Worm (Caenorhabditis elegans) whole organism, midembryonic: ENCODE measurements around the gene Y22D7AL.15.
A peak's percentile ranks its signal among the peaks of the same experiment; 100 is the strongest.

ENCODE experiments used
- T22C8.4 ChIP-seq: fragments of 200-800 bp; sonication (Bioruptor generic); IDR thresholded peaks from 2 replicates; pipeline ENCODE4 v1.3.6; 2022; ENCODE audit warnings: missing genetic modification characterization, missing compliant biosample characterization
- cog-1 ChIP-seq: sonication (generic microtip); optimal IDR thresholded peaks from 2 replicates; lab custom pipeline; 2016; ENCODE audit warnings: missing genetic modification characterization, missing compliant biosample characterization
- flt-1 ChIP-seq: fragments of 200-800 bp; sonication (Bioruptor generic); IDR thresholded peaks from 2 replicates; pipeline ENCODE4 v1.3.6; 2022; ENCODE audit warnings: missing genetic modification characterization, missing compliant biosample characterization
- klf-2 ChIP-seq: fragments of 200-800 bp; sonication (Bioruptor generic); conservative IDR thresholded peaks from 2 replicates; pipeline ENCODE4 v1.3.6; 2022; ENCODE audit warnings: missing genetic modification reagents, missing genetic modification characterization, missing compliant biosample characterization
- med-1 ChIP-seq: sonication (generic microtip); optimal IDR thresholded peaks from 2 replicates; lab custom pipeline; 2017; ENCODE audit warnings: missing genetic modification characterization, mild to moderate bottlenecking, missing compliant biosample characterization, antibody characterized with exemption, missing genetic modification reagents; ENCODE audit not compliant: insufficient read depth
- ref-1 ChIP-seq: fragments of 200-800 bp; sonication (Bioruptor generic); conservative IDR thresholded peaks from 2 replicates; pipeline ENCODE4 v1.3.6; 2022; ENCODE audit warnings: missing genetic modification reagents, missing genetic modification characterization, missing compliant biosample characterization
- tab-1 ChIP-seq: fragments of 200-800 bp; sonication (Bioruptor generic); IDR thresholded peaks from 2 replicates; pipeline ENCODE4 v1.3.6; 2022; ENCODE audit warnings: missing genetic modification characterization, missing compliant biosample characterization
- ztf-23 ChIP-seq: fragments of 200-800 bp; sonication (Bioruptor generic); IDR thresholded peaks from 2 replicates; pipeline ENCODE4 v1.3.6; 2022; ENCODE audit warnings: missing genetic modification reagents, missing genetic modification characterization, missing compliant biosample characterization
- ztf-29 ChIP-seq: fragments of 200-800 bp; sonication (Bioruptor generic); IDR thresholded peaks from 2 replicates; pipeline ENCODE4 v1.3.6; 2022; ENCODE audit warnings: missing genetic modification reagents, missing genetic modification characterization, missing compliant biosample characterization

The Y22D7AL.15 gene

ce11 chrIII:1665799-1666308 lies 6.2 kb upstream of the Y22D7AL.15 start, which contains the start of gene Y22D7AR.3:
Y22D7AR.3 (minus strand) TSS chrIII:1665849.
- TF ChIP-seq med-1, result no peak
- 0 out of 2 replicates have a peak, but pooled peaks have one; percentile 7 for TF ChIP-seq T22C8.4 (GFP tag; lab: Robert Waterston, UW)
- no peak for TF ChIP-seq ztf-29 (GFP tag; lab: Robert Waterston, UW)

ce11 chrIII:1665373-1665772 lies 5.7 kb upstream of the Y22D7AL.15 start:
- TF ChIP-seq klf-2 (GFP tag; lab: Robert Waterston, UW), result no peak
- TF ChIP-seq T22C8.4 (GFP tag; lab: Robert Waterston, UW), result peak; percentile 64; the same call in 1 of the 2 replicates

- TF ChIP-seq ztf-23 (GFP tag; lab: Robert Waterston, UW) (no peak), tab-1 (GFP tag; lab: Robert Waterston, UW) (no peak), klf-2 (GFP tag; lab: Robert Waterston, UW) (no peak), T22C8.4 (GFP tag; lab: Robert Waterston, UW) (no peak), ref-1 (GFP tag; lab: Robert Waterston, UW) (no peak), ztf-29 (GFP tag; lab: Robert Waterston, UW) (no peak), cog-1 (tag; lab: Kevin White, UChicago) (no peak), med-1 (no peak), flt-1 (no peak)
Observed at ce11 chrIII:1664761-1665266, 5.2 kb upstream of the Y22D7AL.15 start, which contains the start of gene Y22D7AL.16. Y22D7AL.16 (minus strand) TSS chrIII:1665216.

ce11 chrIII:1663056-1663455 lies 3.4 kb upstream of the Y22D7AL.15 start:
- TF ChIP-seq med-1 (no peak), flt-1 (no peak), T22C8.4 (GFP tag; lab: Robert Waterston, UW) (peak; percentile 67)

- TF ChIP-seq med-1 (no peak), ztf-29 (GFP tag; lab: Robert Waterston, UW) (no peak), cog-1 (tag; lab: Kevin White, UChicago) (no peak), flt-1 (no peak), klf-2 (GFP tag; lab: Robert Waterston, UW) (no peak), tab-1 (GFP tag; lab: Robert Waterston, UW) (no peak), ref-1 (GFP tag; lab: Robert Waterston, UW) (no peak), ztf-23 (GFP tag; lab: Robert Waterston, UW) (no peak), T22C8.4 (GFP tag; lab: Robert Waterston, UW) (no peak)
Observed at ce11 chrIII:1662405-1662804, 2.7 kb upstream of the Y22D7AL.15 start.

ce11 chrIII:1661031-1661430 lies 1.4 kb upstream of the Y22D7AL.15 start:
- TF ChIP-seq ref-1 (GFP tag; lab: Robert Waterston, UW), result no peak
- no peak for TF ChIP-seq med-1
- no peak for TF ChIP-seq ztf-29 (GFP tag; lab: Robert Waterston, UW)
- TF ChIP-seq ztf-23 (GFP tag; lab: Robert Waterston, UW), result no peak
- TF ChIP-seq tab-1 (GFP tag; lab: Robert Waterston, UW), result no peak
- no peak for TF ChIP-seq flt-1
- TF ChIP-seq klf-2 (GFP tag; lab: Robert Waterston, UW), result no peak
- TF ChIP-seq T22C8.4 (GFP tag; lab: Robert Waterston, UW), result no peak
- TF ChIP-seq cog-1 (tag; lab: Kevin White, UChicago), result no peak

- TF ChIP-seq ztf-23 (GFP tag; lab: Robert Waterston, UW), result no peak
- TF ChIP-seq T22C8.4 (GFP tag; lab: Robert Waterston, UW), result 0 out of 2 replicates have a peak, but pooled peaks have one; percentile 33
- TF ChIP-seq cog-1 (tag; lab: Kevin White, UChicago), result no peak
- no peak for TF ChIP-seq klf-2 (GFP tag; lab: Robert Waterston, UW)
- no peak for TF ChIP-seq tab-1 (GFP tag; lab: Robert Waterston, UW)
- TF ChIP-seq flt-1, result no peak
- no peak for TF ChIP-seq med-1
Observed at ce11 chrIII:1657380-1657779, 2.3 kb downstream of the Y22D7AL.15 start, which contains the start of gene cht-4. cht-4 (minus strand) TSS chrIII:1657480.

ce11 chrIII:1652925-1653324 lies 6.7 kb downstream of the Y22D7AL.15 start:
- TF ChIP-seq med-1, result no peak
- no peak for TF ChIP-seq ztf-29 (GFP tag; lab: Robert Waterston, UW)
- no peak for TF ChIP-seq ztf-23 (GFP tag; lab: Robert Waterston, UW)

ce11 chrIII:1652181-1652580 lies 7.5 kb downstream of the Y22D7AL.15 start, which contains the start of gene Y22D7AL.1:
Y22D7AL.1 (plus strand) TSS chrIII:1652481.
- no peak for TF ChIP-seq T22C8.4 (GFP tag; lab: Robert Waterston, UW)
- no peak for TF ChIP-seq klf-2 (GFP tag; lab: Robert Waterston, UW)
- no peak for TF ChIP-seq ref-1 (GFP tag; lab: Robert Waterston, UW)
- no peak for TF ChIP-seq ztf-23 (GFP tag; lab: Robert Waterston, UW)
- TF ChIP-seq flt-1, result no peak
- no peak for TF ChIP-seq cog-1 (tag; lab: Kevin White, UChicago)
- TF ChIP-seq ztf-29 (GFP tag; lab: Robert Waterston, UW), result no peak
- TF ChIP-seq tab-1 (GFP tag; lab: Robert Waterston, UW), result no peak
- no peak for TF ChIP-seq med-1

ce11 chrIII:1641163-1641562 lies 18.5 kb downstream of the Y22D7AL.15 start, which contains the start of gene Y22D7AL.3:
Y22D7AL.3 (plus strand) TSS chrIII:1641463.
- TF ChIP-seq ztf-23 (GFP tag; lab: Robert Waterston, UW), result no peak
- no peak for TF ChIP-seq tab-1 (GFP tag; lab: Robert Waterston, UW)
- no peak for TF ChIP-seq flt-1
- no peak for TF ChIP-seq med-1
- no peak for TF ChIP-seq ztf-29 (GFP tag; lab: Robert Waterston, UW)
- no peak for TF ChIP-seq ref-1 (GFP tag; lab: Robert Waterston, UW)
- no peak for TF ChIP-seq cog-1 (tag; lab: Kevin White, UChicago)
- TF ChIP-seq klf-2 (GFP tag; lab: Robert Waterston, UW), result no peak
- no peak for TF ChIP-seq T22C8.4 (GFP tag; lab: Robert Waterston, UW)
